Fruit fly (Drosophila melanogaster) Kc167 (cell line): ENCODE measurements around the gene mRpL36.

Experiments used
- Myc ChIP-seq: fragments of >200 bp; optimal IDR thresholded peaks from 2 replicates; lab custom pipeline; 2017; ENCODE audit warnings: missing external identifiers
- psq ChIP-seq: fragments of >200 bp; optimal IDR thresholded peaks from 2 replicates; lab custom pipeline; 2017; ENCODE audit warnings: missing external identifiers

- TF ChIP-seq Myc (lab: Kevin White, UChicago) (no peak), psq (no peak)
Measured at dm6 chr3L:8077207-8077606, 47.7 kb downstream of the mRpL36 start.
